Fruit fly (Drosophila melanogaster) S2 (cell line): Measurements from ENCODE around the gene CG6236.

Experiments used
- CG8478 ChIP-seq: fragments of >200 bp; optimal IDR thresholded peaks from 2 replicates; lab custom pipeline; 2018
- CTCF ChIP-seq, 2 experiments: fragments of >200 bp; optimal IDR thresholded peaks; 2 replicates each; lab custom pipeline; 2018

DNA sequence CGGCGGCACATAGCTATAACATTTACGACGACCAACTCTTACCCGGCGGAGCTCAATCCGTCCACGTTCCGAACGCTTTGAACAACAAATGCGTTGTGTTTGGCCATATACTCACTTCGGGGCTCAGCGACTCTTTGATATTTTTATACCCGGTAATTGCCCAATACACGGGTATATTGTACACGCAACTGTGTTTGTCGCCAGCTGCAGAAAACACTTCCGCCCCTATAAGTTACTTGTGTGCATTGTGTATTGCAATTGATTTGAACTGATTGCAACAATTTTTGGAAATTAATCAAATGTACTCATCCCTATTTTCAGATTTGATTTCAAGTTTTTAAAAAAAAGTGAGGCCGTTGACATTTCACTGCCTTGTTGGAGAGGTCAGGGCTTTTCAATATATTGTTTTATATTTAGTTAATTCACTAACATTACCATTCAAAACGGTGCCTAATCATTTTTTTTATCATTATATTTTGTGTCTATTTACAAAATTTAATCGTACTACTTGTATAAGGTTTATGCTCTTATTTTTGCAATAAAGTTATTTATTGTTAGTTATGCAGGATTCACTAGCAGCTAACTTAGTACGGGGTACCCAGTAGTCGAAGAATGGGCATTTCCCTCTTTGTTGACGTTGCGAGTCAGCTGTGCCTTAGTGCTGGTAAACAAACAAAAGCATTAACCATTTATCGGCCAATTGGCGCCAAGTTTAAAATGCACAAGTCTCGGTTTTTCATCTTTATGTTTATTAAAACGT lies 15.0 kb upstream of the CG6236 start, which contains the start of gene Nagk:
- no peak for TF ChIP-seq CG8478
- no peak for TF ChIP-seq CTCF (optimal IDR thresholded peaks at IDR 0.05; lab: Kevin White, UChicago)
